Worm (Caenorhabditis elegans) whole organism, midembryonic: ENCODE measurements around the gene mttu-1.

Experiments used
- T22C8.4 ChIP-seq: fragments of 200-800 bp; sonication (Bioruptor generic); IDR thresholded peaks from 2 replicates; pipeline ENCODE4 v1.3.6; 2022; ENCODE audit warnings: missing genetic modification characterization, missing compliant biosample characterization
- flt-1 ChIP-seq: fragments of 200-800 bp; sonication (Bioruptor generic); IDR thresholded peaks from 2 replicates; pipeline ENCODE4 v1.3.6; 2022; ENCODE audit warnings: missing genetic modification characterization, missing compliant biosample characterization
- ref-1 ChIP-seq: fragments of 200-800 bp; sonication (Bioruptor generic); conservative IDR thresholded peaks from 2 replicates; pipeline ENCODE4 v1.3.6; 2022; ENCODE audit warnings: missing genetic modification reagents, missing genetic modification characterization, missing compliant biosample characterization
- ztf-23 ChIP-seq: fragments of 200-800 bp; sonication (Bioruptor generic); IDR thresholded peaks from 2 replicates; pipeline ENCODE4 v1.3.6; 2022; ENCODE audit warnings: missing genetic modification reagents, missing genetic modification characterization, missing compliant biosample characterization
- ztf-29 ChIP-seq: fragments of 200-800 bp; sonication (Bioruptor generic); IDR thresholded peaks from 2 replicates; pipeline ENCODE4 v1.3.6; 2022; ENCODE audit warnings: missing genetic modification reagents, missing genetic modification characterization, missing compliant biosample characterization

ce11 chrIV:11306548-11306947 lies 9.9 kb upstream of the mttu-1 start, which contains the start of gene B0035.13:
- no peak for TF ChIP-seq ztf-23
- TF ChIP-seq ref-1 (GFP tag; lab: Robert Waterston, UW), result no peak
- no peak for TF ChIP-seq T22C8.4 (GFP tag; lab: Robert Waterston, UW)
- no peak for TF ChIP-seq flt-1 (GFP tag; lab: Robert Waterston, UW)
- TF ChIP-seq ztf-29 (GFP tag; lab: Robert Waterston, UW), result no peak
